Worm (Caenorhabditis elegans): ENCODE results near the gene pafo-1.

The pafo-1 gene

ce11 chrV:11488288-11488687, 33.2 kb upstream of the pafo-1 start:
- TF ChIP-seq madf-8 (GFP tag; conservative IDR thresholded peaks at IDR 0.05): no peak
- TF ChIP-seq snpc-4 (GFP tag; optimal IDR thresholded peaks at IDR 0.05): no peak
- peak in 3 of 4 experiments; percentile 2 to 83 (median 70) for TF ChIP-seq snpc-4 (tag; optimal IDR thresholded peaks at IDR 0.05)
- peak; percentile 66 for TF ChIP-seq snpc-1.1 (tag; optimal IDR thresholded peaks at IDR 0.05; ENCODE audit: insufficient read depth)

ce11 chrV:11490382-11490781, 31.1 kb upstream of the pafo-1 start, which contains the start of gene dhs-19:
Gene dhs-19, minus strand, starts transcription at chrV:11490482.
- TF ChIP-seq mes-4 (tag; optimal IDR thresholded peaks at IDR 0.05) (no peak), snpc-3.4 (tag; optimal IDR thresholded peaks at IDR 0.05) (no peak), somi-1 (GFP tag; optimal IDR thresholded peaks at IDR 0.05) (no peak), madf-6 (GFP tag; IDR thresholded peaks at IDR 0.05) (no peak), sptf-2 (GFP tag; optimal IDR thresholded peaks at IDR 0.05) (no peak), madf-3 (GFP tag; IDR thresholded peaks at IDR 0.05) (no peak), ceh-58 (GFP tag; IDR thresholded peaks at IDR 0.05) (no peak), lsl-1 (GFP tag; optimal IDR thresholded peaks at IDR 0.05) (no peak), ccch-3 (GFP tag; optimal IDR thresholded peaks at IDR 0.05) (no peak), dox-1 (GFP tag; IDR thresholded peaks at IDR 0.05) (no peak), F33H1.4 (GFP tag; IDR thresholded peaks at IDR 0.05) (no peak), B0019.2 (GFP tag; conservative IDR thresholded peaks at IDR 0.05) (no peak)

DNA sequence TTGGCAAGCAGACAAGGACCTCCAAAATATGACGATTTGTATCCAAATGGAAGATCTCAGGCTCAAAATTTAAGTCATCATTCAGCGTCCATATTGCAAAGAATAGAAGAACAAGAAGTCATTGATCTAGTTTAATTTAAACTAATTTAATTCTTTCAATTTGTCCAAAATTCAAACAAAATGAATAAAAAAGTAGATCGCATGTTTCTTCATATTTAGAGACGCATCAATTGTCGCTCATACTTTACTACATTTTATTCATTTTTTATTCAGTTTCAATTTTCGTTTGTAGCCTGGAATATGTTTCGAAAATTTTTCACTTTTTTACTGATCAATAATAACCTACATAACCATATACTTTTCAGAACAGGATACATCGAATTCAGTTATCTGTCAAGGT, 29.0 kb upstream of the pafo-1 start, which contains the start of gene T11F9.21:
Gene T11F9.21 (plus strand): TSS at position 301 of the 400 bp plus-strand sequence.
- no peak for TF ChIP-seq ceh-40 (GFP tag; IDR thresholded peaks at IDR 0.05)
- no peak for TF ChIP-seq him-1 (tag; optimal IDR thresholded peaks at IDR 0.05)
- no peak for TF ChIP-seq B0035.1 (tag; optimal IDR thresholded peaks at IDR 0.05)
- TF ChIP-seq pha-4 (tag; optimal IDR thresholded peaks at IDR 0.05): no peak
- no peak for TF ChIP-seq snpc-4 (GFP tag; optimal IDR thresholded peaks at IDR 0.05)
- no peak for TF ChIP-seq snpc-4 (tag; optimal IDR thresholded peaks at IDR 0.05)
- TF ChIP-seq bed-2 (GFP tag; IDR thresholded peaks at IDR 0.05): no peak
- TF ChIP-seq Y67H2A.10 (GFP tag; conservative IDR thresholded peaks at IDR 0.05): no peak
- TF ChIP-seq F52B5.7 (tag; optimal IDR thresholded peaks at IDR 0.05): no peak
- no peak for TF ChIP-seq madf-10 (tag; optimal IDR thresholded peaks at IDR 0.05)
- TF ChIP-seq hlh-26 (GFP tag; conservative IDR thresholded peaks at IDR 0.05): no peak
- no peak for TF ChIP-seq B0261.1 (tag; optimal IDR thresholded peaks at IDR 0.05)
- no peak for TF ChIP-seq F22D6.2 (tag; optimal IDR thresholded peaks at IDR 0.05)
- TF ChIP-seq madf-8 (GFP tag; conservative IDR thresholded peaks at IDR 0.05): no peak
- no peak for TF ChIP-seq ets-4 (GFP tag; optimal IDR thresholded peaks at IDR 0.05)
- TF ChIP-seq F10E7.11 (tag; optimal IDR thresholded peaks at IDR 0.05): no peak
- no peak for TF ChIP-seq F39B2.1 (GFP tag; IDR thresholded peaks at IDR 0.05)
- no peak for TF ChIP-seq madf-3 (GFP tag; IDR thresholded peaks at IDR 0.05)
- TF ChIP-seq ceh-91 (GFP tag; IDR thresholded peaks at IDR 0.05): no peak
- TF ChIP-seq ekl-4 (GFP tag; IDR thresholded peaks at IDR 0.05): no peak
- no peak for TF ChIP-seq nhr-27 (tag; optimal IDR thresholded peaks at IDR 0.05)

DNA sequence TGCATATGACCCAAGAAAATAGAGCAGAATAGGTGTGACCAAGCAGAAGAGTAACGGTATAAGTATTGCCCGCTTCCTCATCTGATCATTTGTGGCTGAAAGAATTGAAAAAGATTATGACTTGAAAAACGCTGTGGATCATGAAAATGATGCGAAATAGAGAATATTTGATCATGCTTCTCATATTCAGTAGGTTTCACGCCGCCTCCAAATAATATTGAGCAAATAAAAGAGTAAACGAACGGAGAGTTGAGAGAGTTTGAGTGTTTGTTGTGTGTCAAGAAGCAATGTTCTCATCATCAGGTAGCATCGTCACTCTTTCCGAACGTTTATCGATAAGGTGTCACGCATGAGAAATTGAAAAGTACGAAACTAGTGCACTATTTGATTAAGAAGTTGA, 25.2 kb upstream of the pafo-1 start, which contains the start of gene htrl-1:
Gene htrl-1 (minus strand): TSS at position 101 of the 400 bp plus-strand sequence.
- TF ChIP-seq nhr-179 (tag; optimal IDR thresholded peaks at IDR 0.05): no peak
- TF ChIP-seq F52B5.7 (tag; optimal IDR thresholded peaks at IDR 0.05): no peak
- TF ChIP-seq F23B12.7 (tag; optimal IDR thresholded peaks at IDR 0.05; ENCODE audit: insufficient read depth): no peak
- TF ChIP-seq ztf-22 (GFP tag; optimal IDR thresholded peaks at IDR 0.05): no peak
- no peak for TF ChIP-seq ceh-27 (GFP tag; optimal IDR thresholded peaks at IDR 0.05)
- TF ChIP-seq ceh-91 (GFP tag; IDR thresholded peaks at IDR 0.05): no peak
- TF ChIP-seq madf-10 (tag; optimal IDR thresholded peaks at IDR 0.05): no peak
- TF ChIP-seq ccch-3 (GFP tag; optimal IDR thresholded peaks at IDR 0.05): no peak
- no peak for TF ChIP-seq efl-1 (GFP tag; optimal IDR thresholded peaks at IDR 0.05)
- no peak for TF ChIP-seq unc-62 (GFP tag; optimal IDR thresholded peaks at IDR 0.05)
- no peak for TF ChIP-seq Y53G8AR.9 (GFP tag; conservative IDR thresholded peaks at IDR 0.05)
- no peak for TF ChIP-seq gei-17 (GFP tag; optimal IDR thresholded peaks at IDR 0.05)
- TF ChIP-seq nfyb-1 (GFP tag; IDR thresholded peaks at IDR 0.05): no peak
- no peak for TF ChIP-seq ceh-100 (GFP tag; IDR thresholded peaks at IDR 0.05)
- TF ChIP-seq die-1 (tag; optimal IDR thresholded peaks at IDR 0.05): no peak
- no peak for TF ChIP-seq K11D2.4 (GFP tag; IDR thresholded peaks at IDR 0.05)
